Fruit fly (Drosophila melanogaster) whole organism, pupa: ENCODE data around the gene Bhmt.

Experiments used
- CG13204 ChIP-seq: fragments of 200-800 bp; sonication (Bioruptor generic); optimal IDR thresholded peaks from 2 replicates; lab custom pipeline; 2018; ENCODE audit warnings: missing biosample characterization, mild to moderate bottlenecking, missing genetic modification characterization, moderate library complexity
- CG4496 ChIP-seq: fragments of 200-800 bp; sonication (Bioruptor generic); IDR thresholded peaks from 3 replicates; pipeline ENCODE4 v1.3.6; 2022; ENCODE audit warnings: missing biosample characterization, missing genetic modification characterization
- CG8301 ChIP-seq: fragments of 200-800 bp; sonication (Bioruptor generic); optimal IDR thresholded peaks from 2 replicates; lab custom pipeline; 2018; ENCODE audit warnings: missing biosample characterization, mild to moderate bottlenecking, missing genetic modification characterization
- CG9948 ChIP-seq: fragments of 200-800 bp; sonication (Bioruptor generic); optimal IDR thresholded peaks from 2 replicates; lab custom pipeline; 2018; ENCODE audit warnings: missing biosample characterization, mild to moderate bottlenecking, missing genetic modification characterization, moderate library complexity
- Ets98B ChIP-seq: fragments of 200-800 bp; sonication (Bioruptor generic); IDR thresholded peaks from 2 replicates; pipeline ENCODE4 v1.3.6; 2022; ENCODE audit warnings: missing biosample characterization, missing genetic modification characterization
- fd96Ca ChIP-seq: fragments of 200-800 bp; sonication (Bioruptor generic); IDR thresholded peaks from 3 replicates; pipeline ENCODE4 v1.3.6; 2022; ENCODE audit warnings: missing biosample characterization, missing genetic modification characterization

- peak; percentile 49 for TF ChIP-seq Ets98B (GFP tag; lab: Robert Waterston, UW)
- TF ChIP-seq CG9948 (tag; lab: Kevin White, UChicago): no peak
- TF ChIP-seq CG8301: no peak
- TF ChIP-seq fd96Ca (GFP tag; lab: Robert Waterston, UW): 0 out of 3 replicates have a peak, but pooled peaks have one; percentile 14
- TF ChIP-seq CG4496 (GFP tag; lab: Robert Waterston, UW): peak; percentile 58; the same call in 1 of the 3 replicates
- TF ChIP-seq CG13204: no peak
Measured at dm6 chr2L:18966844-18967243, 9.7 kb upstream of the Bhmt start.
